Fruit fly (Drosophila melanogaster) whole organism, embryonic: ENCODE measurements around the gene Chd1.

Experiments used
- BEAF-32 ChIP-seq: fragments of 200-800 bp; sonication (Bioruptor generic); optimal IDR thresholded peaks from 3 replicates; lab custom pipeline; 2017; ENCODE audit warnings: missing biosample characterization, missing genetic modification characterization, mild to moderate bottlenecking, moderate library complexity, missing genetic modification reagents
- CG10209 ChIP-seq: fragments of 200-800 bp; sonication (Bioruptor generic); optimal IDR thresholded peaks from 3 replicates; lab custom pipeline; 2017; ENCODE audit warnings: missing biosample characterization, mild to moderate bottlenecking, missing genetic modification characterization, missing genetic modification reagents
- CG11398 ChIP-seq: fragments of 200-800 bp; sonication (Bioruptor generic); optimal IDR thresholded peaks from 2 replicates; lab custom pipeline; 2016; ENCODE audit warnings: missing biosample characterization, missing genetic modification characterization
- CG11723 ChIP-seq: fragments of 200-800 bp; sonication (Bioruptor generic); optimal IDR thresholded peaks from 2 replicates; lab custom pipeline; 2017; ENCODE audit warnings: missing biosample characterization, mild to moderate bottlenecking, missing genetic modification characterization
- CG12236 ChIP-seq: fragments of 200-800 bp; sonication (Bioruptor generic); optimal IDR thresholded peaks from 2 replicates; lab custom pipeline; 2016; ENCODE audit warnings: missing biosample characterization, missing genetic modification characterization
- CG12659 ChIP-seq: fragments of 200-800 bp; sonication (Bioruptor generic); optimal IDR thresholded peaks from 3 replicates; lab custom pipeline; 2017; ENCODE audit warnings: mild to moderate bottlenecking, missing biosample characterization, missing genetic modification reagents, missing genetic modification characterization
- CG14667 ChIP-seq: fragments of 200-800 bp; sonication (Bioruptor generic); IDR thresholded peaks from 2 replicates; pipeline ENCODE4 v1.3.6; 2022; ENCODE audit warnings: missing biosample characterization, missing genetic modification characterization
- CG15011 ChIP-seq: fragments of 200-800 bp; sonication (Bioruptor generic); optimal IDR thresholded peaks from 3 replicates; lab custom pipeline; 2018; ENCODE audit warnings: missing biosample characterization, mild to moderate bottlenecking, missing genetic modification characterization
- CG16815 ChIP-seq: fragments of 200-800 bp; sonication (Bioruptor generic); optimal IDR thresholded peaks from 3 replicates; lab custom pipeline; 2017; ENCODE audit warnings: missing biosample characterization, mild to moderate bottlenecking, missing genetic modification characterization
- CG16863 ChIP-seq: fragments of 200-800 bp; sonication (Bioruptor generic); optimal IDR thresholded peaks from 3 replicates; lab custom pipeline; 2016; ENCODE audit warnings: missing biosample characterization, missing genetic modification characterization
- CG2129 ChIP-seq: fragments of 200-800 bp; sonication (Bioruptor generic); IDR thresholded peaks from 2 replicates; pipeline ENCODE4 v1.3.6; 2022; ENCODE audit warnings: missing biosample characterization, missing genetic modification characterization; ENCODE audit not compliant: partially characterized antibody
- CG3065 ChIP-seq: fragments of 200-800 bp; sonication (Bioruptor generic); optimal IDR thresholded peaks from 2 replicates; lab custom pipeline; 2016; ENCODE audit warnings: missing biosample characterization, missing genetic modification characterization
- CG33213 ChIP-seq: fragments of 200-800 bp; sonication (Bioruptor generic); optimal IDR thresholded peaks from 3 replicates; lab custom pipeline; 2016; ENCODE audit warnings: missing biosample characterization, missing genetic modification characterization
- CG4328 ChIP-seq: fragments of 200-800 bp; sonication (Bioruptor generic); optimal IDR thresholded peaks from 3 replicates; lab custom pipeline; 2017; ENCODE audit warnings: missing biosample characterization, missing genetic modification reagents, missing genetic modification characterization
- CG4424 ChIP-seq: fragments of 200-800 bp; sonication (Bioruptor generic); optimal IDR thresholded peaks from 3 replicates; lab custom pipeline; 2016; ENCODE audit warnings: missing biosample characterization, missing genetic modification characterization
- CG4617 ChIP-seq: fragments of 200-800 bp; sonication (Bioruptor generic); optimal IDR thresholded peaks from 3 replicates; lab custom pipeline; 2016; ENCODE audit warnings: missing biosample characterization, missing genetic modification characterization, borderline replicate concordance
- CG5953 ChIP-seq: fragments of 200-800 bp; sonication (Bioruptor generic); IDR thresholded peaks from 2 replicates; pipeline ENCODE4 v1.3.6; 2022; ENCODE audit warnings: missing biosample characterization, missing genetic modification characterization
- CG6791 ChIP-seq: fragments of 200-800 bp; sonication (Bioruptor generic); IDR thresholded peaks from 3 replicates; pipeline ENCODE4 v1.3.6; 2022; ENCODE audit warnings: missing biosample characterization, missing genetic modification characterization; ENCODE audit not compliant: partially characterized antibody
- CG8089 ChIP-seq: fragments of 200-800 bp; sonication (Bioruptor generic); optimal IDR thresholded peaks from 3 replicates; lab custom pipeline; 2016; ENCODE audit warnings: missing biosample characterization, missing genetic modification characterization
- CG8388 ChIP-seq: fragments of 200-800 bp; sonication (Bioruptor generic); optimal IDR thresholded peaks from 2 replicates; lab custom pipeline; 2019; ENCODE audit warnings: missing biosample characterization, mild to moderate bottlenecking, missing genetic modification characterization, moderate library complexity
- CG9609 ChIP-seq: fragments of 200-800 bp; sonication (Bioruptor generic); optimal IDR thresholded peaks from 3 replicates; lab custom pipeline; 2016; ENCODE audit warnings: missing biosample characterization, missing genetic modification characterization
- D ChIP-seq, 2 experiments: fragments of 200-800 bp in 1 of 2; fragments of >200 bp in 1 of 2; sonication (Bioruptor generic) in 1 of 2; optimal IDR thresholded peaks; 2 replicates in 1 of 2; 3 replicates in 1 of 2; lab custom pipeline; 2017; ENCODE audit warnings: mild to moderate bottlenecking in 1 of 2, missing biosample characterization in 1 of 2, missing genetic modification characterization in 1 of 2, missing genetic modification reagents in 1 of 2
- Doc2 ChIP-seq: fragments of 200-800 bp; sonication (Bioruptor generic); IDR thresholded peaks from 2 replicates; pipeline ENCODE4 v1.3.6; 2022; ENCODE audit warnings: missing biosample characterization, missing genetic modification characterization
- Dp ChIP-seq: fragments of 200-800 bp; sonication (Bioruptor generic); optimal IDR thresholded peaks from 2 replicates; lab custom pipeline; 2018; ENCODE audit warnings: missing biosample characterization, mild to moderate bottlenecking, missing genetic modification characterization, moderate library complexity
- Eip74EF ChIP-seq, 2 experiments: fragments of 200-800 bp in 1 of 2; fragments of >200 bp in 1 of 2; sonication (Bioruptor generic) in 1 of 2; optimal IDR thresholded peaks; 2 replicates each; lab custom pipeline; 2017 to 2019; ENCODE audit warnings: missing biosample characterization in 2 of 2, missing genetic modification characterization in 2 of 2, mild to moderate bottlenecking in 1 of 2, moderate library complexity in 1 of 2
- Hr3 ChIP-seq: fragments of 200-800 bp; sonication (Bioruptor generic); optimal IDR thresholded peaks from 3 replicates; lab custom pipeline; 2016; ENCODE audit warnings: missing biosample characterization, missing genetic modification characterization
- MBD-R2 ChIP-seq: fragments of 200-800 bp; sonication (Bioruptor generic); IDR thresholded peaks from 2 replicates; pipeline ENCODE4 v1.3.6; 2022; ENCODE audit warnings: missing biosample characterization, missing genetic modification characterization
- NFAT ChIP-seq: fragments of 200-800 bp; sonication (Bioruptor generic); IDR thresholded peaks from 2 replicates; pipeline ENCODE4 v1.3.6; 2022; ENCODE audit warnings: missing biosample characterization, missing genetic modification characterization
- Nf-YB ChIP-seq: fragments of 200-800 bp; sonication (Bioruptor generic); optimal IDR thresholded peaks from 3 replicates; lab custom pipeline; 2019; ENCODE audit warnings: missing biosample characterization, mild to moderate bottlenecking, missing genetic modification characterization, moderate library complexity
- Oaz ChIP-seq: fragments of 200-800 bp; sonication (Bioruptor generic); IDR thresholded peaks from 2 replicates; pipeline ENCODE4 v1.3.6; 2022; ENCODE audit warnings: missing biosample characterization, missing genetic modification characterization
- Side ChIP-seq: fragments of 200-800 bp; sonication (Bioruptor generic); optimal IDR thresholded peaks from 2 replicates; lab custom pipeline; 2016; ENCODE audit warnings: missing biosample characterization, missing genetic modification characterization
- Sry-β ChIP-seq: fragments of 200-800 bp; sonication (Bioruptor generic); optimal IDR thresholded peaks from 2 replicates; lab custom pipeline; 2018; ENCODE audit warnings: missing biosample characterization, mild to moderate bottlenecking, missing genetic modification characterization, moderate library complexity
- TFAM ChIP-seq: fragments of 200-800 bp; sonication (Bioruptor generic); optimal IDR thresholded peaks from 2 replicates; lab custom pipeline; 2017; ENCODE audit warnings: missing biosample characterization, missing genetic modification characterization, inconsistent platforms
- Taf1 ChIP-seq: fragments of 200-800 bp; sonication (Bioruptor generic); IDR thresholded peaks from 2 replicates; pipeline ENCODE4 v1.3.6; 2022; ENCODE audit warnings: missing biosample characterization, missing genetic modification characterization
- Tbp ChIP-seq: fragments of >200 bp; optimal IDR thresholded peaks from 2 replicates; lab custom pipeline; 2018; ENCODE audit warnings: missing biosample characterization, missing genetic modification characterization
- amos ChIP-seq: fragments of 200-800 bp; sonication (Bioruptor generic); IDR thresholded peaks from 2 replicates; pipeline ENCODE4 v1.3.6; 2022; ENCODE audit warnings: missing biosample characterization, missing genetic modification characterization; ENCODE audit not compliant: partially characterized antibody
- croc ChIP-seq: fragments of 200-800 bp; sonication (Bioruptor generic); conservative IDR thresholded peaks from 3 replicates; pipeline ENCODE4 v1.3.6; 2022; ENCODE audit warnings: missing biosample characterization, missing genetic modification characterization
- da ChIP-seq: fragments of 200-800 bp; sonication (Bioruptor generic); optimal IDR thresholded peaks from 2 replicates; lab custom pipeline; 2016; ENCODE audit warnings: missing biosample characterization, missing genetic modification characterization
- dmrt11E ChIP-seq: fragments of 200-800 bp; sonication (Bioruptor generic); optimal IDR thresholded peaks from 3 replicates; lab custom pipeline; 2018; ENCODE audit warnings: missing biosample characterization, mild to moderate bottlenecking, missing genetic modification characterization, moderate library complexity
- dpn ChIP-seq, 2 experiments: fragments of 200-800 bp; sonication (Bioruptor generic); optimal IDR thresholded peaks; 3 replicates each; lab custom pipeline; 2016; ENCODE audit warnings: missing biosample characterization in 2 of 2, missing genetic modification characterization in 2 of 2
- esg ChIP-seq: fragments of 200-800 bp; sonication (Bioruptor generic); conservative IDR thresholded peaks from 2 replicates; pipeline ENCODE4 v1.3.6; 2022; ENCODE audit warnings: missing biosample characterization, missing genetic modification characterization
- fd102C ChIP-seq: fragments of 200-800 bp; sonication (Bioruptor generic); optimal IDR thresholded peaks from 2 replicates; lab custom pipeline; 2018; ENCODE audit warnings: missing biosample characterization, mild to moderate bottlenecking, missing genetic modification characterization, moderate library complexity
- peb ChIP-seq: fragments of 200-800 bp; sonication (Bioruptor generic); IDR thresholded peaks from 2 replicates; pipeline ENCODE4 v1.3.6; 2022; ENCODE audit warnings: missing biosample characterization, missing genetic modification characterization
- prd ChIP-seq, 3 experiments: fragments of >200 bp in 2 of 3; fragments of 200-800 bp in 1 of 3; sonication (Bioruptor generic) in 1 of 3; optimal IDR thresholded peaks in 2 of 3; IDR thresholded peaks in 1 of 3; 2 replicates in 2 of 3; 3 replicates in 1 of 3; pipeline versions ENCODE4 v1.3.6 to Lab custom; 2017 to 2022; ENCODE audit warnings: missing biosample characterization in 1 of 3, missing genetic modification characterization in 1 of 3
- psq ChIP-seq: fragments of 200-800 bp; sonication (Bioruptor generic); optimal IDR thresholded peaks from 2 replicates; lab custom pipeline; 2017; ENCODE audit warnings: missing biosample characterization, missing genetic modification characterization
- pum ChIP-seq: fragments of 200-800 bp; sonication (Bioruptor generic); optimal IDR thresholded peaks from 2 replicates; lab custom pipeline; 2016; ENCODE audit warnings: missing biosample characterization, missing genetic modification characterization
- sima ChIP-seq: fragments of 200-800 bp; sonication (Bioruptor generic); optimal IDR thresholded peaks from 2 replicates; lab custom pipeline; 2016; ENCODE audit warnings: missing biosample characterization, missing genetic modification characterization
- stc ChIP-seq: fragments of 200-800 bp; sonication (Bioruptor generic); IDR thresholded peaks from 2 replicates; pipeline ENCODE4 v1.3.6; 2022; ENCODE audit warnings: missing biosample characterization, missing genetic modification characterization
- vfl ChIP-seq: fragments of 200-800 bp; sonication (Bioruptor generic); optimal IDR thresholded peaks from 2 replicates; lab custom pipeline; 2016; ENCODE audit warnings: missing biosample characterization, missing genetic modification characterization
- wdn ChIP-seq: fragments of 200-800 bp; sonication (Bioruptor generic); IDR thresholded peaks from 2 replicates; pipeline ENCODE4 v1.3.6; 2022; ENCODE audit warnings: missing biosample characterization, missing genetic modification characterization

Chd1 gene

DNA sequence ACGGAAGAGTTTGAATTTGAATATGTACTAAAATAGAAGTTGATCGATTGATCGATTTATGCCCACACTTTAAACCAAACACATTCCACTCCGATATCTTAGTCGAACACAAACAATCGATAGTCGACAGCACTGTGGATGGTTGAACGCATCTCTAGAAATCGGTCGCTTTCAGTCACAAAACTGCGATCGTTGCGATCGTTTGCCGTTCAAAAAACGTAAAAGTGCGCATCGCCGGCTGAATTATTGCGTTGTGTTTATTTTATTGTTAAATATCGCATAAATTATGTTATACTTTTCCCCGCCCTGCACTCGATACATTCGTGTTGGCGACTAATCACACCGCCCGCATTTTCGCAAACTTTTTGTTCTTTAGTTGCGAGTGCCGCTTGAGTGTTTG lies 11.6 kb upstream of the Chd1 start, which contains the start of gene Ccdc85 (continued):
- TF ChIP-seq D (optimal IDR thresholded peaks at IDR 0.05; lab: Kevin White, UChicago) (no peak), D (GFP tag; optimal IDR thresholded peaks at IDR 0.05; lab: Kevin White, UChicago) (no peak), dpn (GFP tag; optimal IDR thresholded peaks at IDR 0.05; lab: Kevin White, UChicago) (no peak), CG4617 (GFP tag; lab: Kevin White, UChicago) (no peak), peb (no peak), CG6791 (peak; percentile 99), pum (GFP tag; lab: Kevin White, UChicago) (no peak), wdn (no peak), Side (peak; percentile 19), CG12659 (peak; percentile 51), CG3065 (no peak), esg (no peak), CG12236 (GFP tag; lab: Kevin White, UChicago) (no peak), CG9609 (no peak), CG15011 (GFP tag; lab: Kevin White, UChicago) (no peak), CG33213 (GFP tag; lab: Kevin White, UChicago) (no peak), da (GFP tag; lab: Kevin White, UChicago) (no peak), Hr3 (GFP tag; lab: Kevin White, UChicago) (no peak), stc (no peak; the same call in 1 of the 2 replicates), Doc2 (GFP tag; lab: Robert Waterston, UW) (no peak), Oaz (GFP tag; lab: Robert Waterston, UW) (0 out of 2 replicates have a peak, but pooled peaks have one; percentile 5), CG8388 (GFP tag; lab: Kevin White, UChicago) (no peak), CG11723 (GFP tag; lab: Kevin White, UChicago) (no peak), CG14667 (GFP tag; lab: Robert Waterston, UW) (no peak), CG4424 (GFP tag; lab: Kevin White, UChicago) (no peak), fd102C (GFP tag; lab: Kevin White, UChicago) (no peak), prd (optimal IDR thresholded peaks at IDR 0.05; lab: Kevin White, UChicago) (no peak), prd (GFP tag; IDR thresholded peaks at IDR 0.05; lab: Robert Waterston, UW) (no peak), CG8089 (GFP tag; lab: Kevin White, UChicago) (no peak), CG16863 (GFP tag; lab: Kevin White, UChicago) (no peak), BEAF-32 (GFP tag; lab: Kevin White, UChicago) (peak; percentile 84), psq (GFP tag; lab: Kevin White, UChicago) (no peak), croc (GFP tag; lab: Robert Waterston, UW) (no peak), vfl (GFP tag; lab: Kevin White, UChicago) (peak; percentile 23), Taf1 (GFP tag; lab: Robert Waterston, UW) (no peak), Eip74EF (GFP tag; optimal IDR thresholded peaks at IDR 0.05; lab: Kevin White, UChicago) (no peak), CG5953 (GFP tag; lab: Robert Waterston, UW) (no peak), dmrt11E (tag; lab: Kevin White, UChicago) (no peak), CG16815 (GFP tag; lab: Kevin White, UChicago) (no peak), CG11398 (GFP tag; lab: Kevin White, UChicago) (no peak), NFAT (no peak), Tbp (GFP tag; lab: Kevin White, UChicago) (no peak), Nf-YB (GFP tag; lab: Kevin White, UChicago) (peak; percentile 18), MBD-R2 (GFP tag; lab: Robert Waterston, UW) (peak; percentile 36; the same call in 1 of the 2 replicates), CG10209 (no peak), amos (GFP tag; lab: Robert Waterston, UW) (peak; percentile 96), Sry-β (GFP tag; lab: Kevin White, UChicago) (peak; percentile 3), Dp (GFP tag; lab: Kevin White, UChicago) (peak; percentile 67), sima (GFP tag; lab: Kevin White, UChicago) (no peak), TFAM (GFP tag; lab: Kevin White, UChicago) (no peak), CG4328 (GFP tag; lab: Kevin White, UChicago) (no peak), CG2129 (GFP tag; lab: Robert Waterston, UW) (peak; percentile 57)
